Fruit fly (Drosophila melanogaster) whole organism, wandering third instar larva: ENCODE results near the gene ND-30.

Experiments used
- Abd-B ChIP-seq: fragments of >200 bp; optimal IDR thresholded peaks from 2 replicates; lab custom pipeline; 2017; ENCODE audit warnings: missing biosample characterization, missing genetic modification characterization
- CG32264 ChIP-seq: fragments of 200-800 bp; sonication (Bioruptor generic); optimal IDR thresholded peaks from 2 replicates; lab custom pipeline; 2016; ENCODE audit warnings: missing biosample characterization, missing genetic modification characterization
- CG9705 ChIP-seq: fragments of 200-800 bp; sonication (Bioruptor generic); optimal IDR thresholded peaks from 2 replicates; lab custom pipeline; 2018; ENCODE audit warnings: missing biosample characterization, mild to moderate bottlenecking, missing genetic modification characterization
- CrebA ChIP-seq: fragments of 200-800 bp; sonication (Bioruptor generic); optimal IDR thresholded peaks from 2 replicates; lab custom pipeline; 2016; ENCODE audit warnings: missing biosample characterization, mild to moderate bottlenecking, missing genetic modification characterization, borderline replicate concordance
- Dfd ChIP-seq: fragments of >200 bp; optimal IDR thresholded peaks from 2 replicates; lab custom pipeline; 2017; ENCODE audit warnings: missing biosample characterization, missing genetic modification characterization
- Dif ChIP-seq: fragments of 200-275, 200-300 bp; sonication (Bioruptor generic); optimal IDR thresholded peaks from 2 replicates; lab custom pipeline; 2018; ENCODE audit warnings: missing biosample characterization, missing genetic modification characterization; ENCODE audit not compliant: partially characterized antibody
- GATAd ChIP-seq: sonication (Bioruptor generic); optimal IDR thresholded peaks from 2 replicates; lab custom pipeline; 2016; ENCODE audit warnings: missing biosample characterization, missing genetic modification characterization
- HLH106 ChIP-seq: fragments of 200-800 bp; optimal IDR thresholded peaks from 3 replicates; lab custom pipeline; 2019; ENCODE audit warnings: missing biosample characterization, mild to moderate bottlenecking, missing genetic modification characterization, moderate library complexity
- Hnf4 ChIP-seq: fragments of 200-800 bp; sonication (Bioruptor generic); optimal IDR thresholded peaks from 2 replicates; lab custom pipeline; 2016; ENCODE audit warnings: missing biosample characterization, mild to moderate bottlenecking, missing genetic modification characterization
- Hr83 ChIP-seq: fragments of 200-300 bp; sonication (Bioruptor generic); optimal IDR thresholded peaks from 2 replicates; lab custom pipeline; 2016; ENCODE audit warnings: missing biosample characterization, mild to moderate bottlenecking, missing genetic modification characterization, moderate library complexity; ENCODE audit not compliant: poor library complexity, severe bottlenecking
- Jra ChIP-seq: sonication (Bioruptor generic); optimal IDR thresholded peaks from 2 replicates; lab custom pipeline; 2016; ENCODE audit warnings: missing biosample characterization, missing genetic modification characterization
- Mio ChIP-seq: sonication (Bioruptor generic); optimal IDR thresholded peaks from 2 replicates; lab custom pipeline; 2016; ENCODE audit warnings: missing biosample characterization, missing genetic modification characterization
- OdsH ChIP-seq: fragments of 200-800 bp; sonication (Bioruptor generic); optimal IDR thresholded peaks from 2 replicates; lab custom pipeline; 2016; ENCODE audit warnings: missing biosample characterization, mild to moderate bottlenecking, missing genetic modification characterization
- Rel ChIP-seq, 2 experiments: fragments of 200-800 bp; sonication (Bioruptor generic) in 1 of 2; optimal IDR thresholded peaks; 2 replicates in 1 of 2; 3 replicates in 1 of 2; lab custom pipeline; 2016 to 2019; ENCODE audit warnings: mild to moderate bottlenecking in 2 of 2, missing biosample characterization in 2 of 2, missing genetic modification characterization in 2 of 2, moderate library complexity in 1 of 2
- Sp1 ChIP-seq: fragments of 200-800 bp; sonication (Bioruptor generic); optimal IDR thresholded peaks from 3 replicates; lab custom pipeline; 2019; ENCODE audit warnings: missing biosample characterization, mild to moderate bottlenecking, missing genetic modification characterization, moderate library complexity
- Vsx2 ChIP-seq: fragments of 200-300, 225-300 bp; sonication (Bioruptor generic); optimal IDR thresholded peaks from 2 replicates; lab custom pipeline; 2018; ENCODE audit warnings: missing biosample characterization, missing genetic modification characterization; ENCODE audit not compliant: partially characterized antibody
- br ChIP-seq: fragments of 200-800 bp; sonication (Bioruptor generic); optimal IDR thresholded peaks from 2 replicates; lab custom pipeline; 2016; ENCODE audit warnings: missing biosample characterization, missing genetic modification characterization
- brk ChIP-seq: fragments of 200-800 bp; sonication (Bioruptor generic); optimal IDR thresholded peaks from 2 replicates; lab custom pipeline; 2016; ENCODE audit warnings: missing biosample characterization, mild to moderate bottlenecking, missing genetic modification characterization
- dl ChIP-seq, 2 experiments: fragments of 175-275, 200-275 bp in 1 of 2; fragments of 200-275 bp in 1 of 2; sonication (Bioruptor generic); optimal IDR thresholded peaks; lab custom pipeline; 2018; ENCODE audit warnings: mild to moderate bottlenecking in 2 of 2, missing biosample characterization in 2 of 2, missing genetic modification characterization in 2 of 2, moderate library complexity in 2 of 2; ENCODE audit not compliant: partially characterized antibody in 2 of 2, insufficient read depth in 1 of 2
- dmrt93B ChIP-seq: fragments of 200-800 bp; sonication (Bioruptor generic); optimal IDR thresholded peaks from 2 replicates; lab custom pipeline; 2018; ENCODE audit warnings: missing biosample characterization, mild to moderate bottlenecking, missing genetic modification characterization
- dsf ChIP-seq: sonication (Bioruptor generic); optimal IDR thresholded peaks from 2 replicates; lab custom pipeline; 2016; ENCODE audit warnings: missing biosample characterization, missing genetic modification characterization, borderline replicate concordance
- ey ChIP-seq: fragments of 200-800 bp; sonication (Bioruptor generic); optimal IDR thresholded peaks from 2 replicates; lab custom pipeline; 2016; ENCODE audit warnings: missing biosample characterization, missing genetic modification characterization
- foxo ChIP-seq, 2 experiments: fragments of 200-800 bp; sonication (Bioruptor generic); optimal IDR thresholded peaks; 2 replicates in 1 of 2; 3 replicates in 1 of 2; lab custom pipeline; 2016 to 2017; ENCODE audit warnings: missing biosample characterization in 2 of 2, missing genetic modification characterization in 2 of 2
- fru ChIP-seq: fragments of 200-800 bp; sonication (Bioruptor generic); optimal IDR thresholded peaks from 3 replicates; lab custom pipeline; 2016; ENCODE audit warnings: missing biosample characterization, mild to moderate bottlenecking, missing genetic modification characterization
- h ChIP-seq: fragments of 200-800 bp; sonication (Bioruptor generic); optimal IDR thresholded peaks from 3 replicates; lab custom pipeline; 2016; ENCODE audit warnings: missing biosample characterization, mild to moderate bottlenecking, missing genetic modification characterization
- jim ChIP-seq: fragments of 175-275, 200-325 bp; sonication (Bioruptor generic); optimal IDR thresholded peaks from 2 replicates; lab custom pipeline; 2016; ENCODE audit warnings: missing biosample characterization, mild to moderate bottlenecking, missing genetic modification characterization
- lola ChIP-seq: fragments of >200 bp; optimal IDR thresholded peaks from 2 replicates; lab custom pipeline; 2017; ENCODE audit warnings: missing biosample characterization, missing genetic modification characterization
- pan ChIP-seq: fragments of >200 bp; optimal IDR thresholded peaks from 2 replicates; lab custom pipeline; 2017
- psq ChIP-seq: fragments of 200-800 bp; sonication (Bioruptor generic); optimal IDR thresholded peaks from 3 replicates; lab custom pipeline; 2017; ENCODE audit warnings: missing biosample characterization, mild to moderate bottlenecking, missing genetic modification characterization, moderate library complexity
- rgr ChIP-seq: fragments of 200-800 bp; sonication (Bioruptor generic); optimal IDR thresholded peaks from 3 replicates; lab custom pipeline; 2016; ENCODE audit warnings: missing biosample characterization, mild to moderate bottlenecking, missing genetic modification characterization
- sage ChIP-seq: fragments of 200-800 bp; sonication (Bioruptor generic); optimal IDR thresholded peaks from 2 replicates; lab custom pipeline; 2016; ENCODE audit warnings: missing biosample characterization, mild to moderate bottlenecking, missing genetic modification characterization
- sv ChIP-seq: fragments of 200-800 bp; sonication (Bioruptor generic); optimal IDR thresholded peaks from 3 replicates; lab custom pipeline; 2016; ENCODE audit warnings: missing biosample characterization, missing genetic modification characterization
- tai ChIP-seq: sonication (Bioruptor generic); optimal IDR thresholded peaks from 2 replicates; lab custom pipeline; 2016; ENCODE audit warnings: missing biosample characterization, missing genetic modification characterization
- usp ChIP-seq: fragments of >200 bp; optimal IDR thresholded peaks from 2 replicates; lab custom pipeline; 2017; ENCODE audit warnings: missing biosample characterization, missing genetic modification characterization

Gene ND-30

dm6 chr3L:3127544-3127943, 31.8 kb downstream of the ND-30 start, which contains the start of gene promL:
TSS of gene promL (minus strand) at chr3L:3127724.
- no peak for TF ChIP-seq tai (GFP tag; lab: Kevin White, UChicago)
- peak; percentile 64 for TF ChIP-seq fru (GFP tag; lab: Kevin White, UChicago)
- TF ChIP-seq jim (GFP tag; lab: Kevin White, UChicago), result no peak
- peak; percentile 1 for TF ChIP-seq psq (GFP tag; lab: Kevin White, UChicago)
- peak; percentile 56 for TF ChIP-seq br (GFP tag; lab: Kevin White, UChicago)
- no peak for TF ChIP-seq Mio (GFP tag; lab: Kevin White, UChicago)
- TF ChIP-seq h (GFP tag; lab: Kevin White, UChicago), result peak; percentile 58
- TF ChIP-seq HLH106 (tag; lab: Kevin White, UChicago), result peak; percentile 49
- peak; percentile 43 for TF ChIP-seq CG9705 (GFP tag; lab: Kevin White, UChicago)
- TF ChIP-seq ey, result peak; percentile 21
- peak; percentile 63 for TF ChIP-seq Sp1 (GFP tag; lab: Kevin White, UChicago)
- peak; percentile 62 for TF ChIP-seq rgr (GFP tag; lab: Kevin White, UChicago)
- peak in 1 of 2 experiments; percentile 10 for TF ChIP-seq dl (GFP tag; optimal IDR thresholded peaks at IDR 0.05; lab: Kevin White, UChicago; ENCODE audit: insufficient read depth in 1 of 2, partially characterized antibody in 2 of 2)
- peak; percentile 1 for TF ChIP-seq dmrt93B (GFP tag; lab: Kevin White, UChicago)
- no peak for TF ChIP-seq Rel (GFP tag; optimal IDR thresholded peaks at IDR 0.05; lab: Kevin White, UChicago)
- TF ChIP-seq Rel (tag; optimal IDR thresholded peaks at IDR 0.05; lab: Kevin White, UChicago), result peak; percentile 98
- TF ChIP-seq Hnf4 (GFP tag; lab: Kevin White, UChicago), result no peak
- TF ChIP-seq CG32264, result no peak
- TF ChIP-seq foxo (GFP tag; optimal IDR thresholded peaks at IDR 0.05; lab: Kevin White, UChicago), result peak in 1 of 2 experiments; percentile 41
- peak; percentile 14 for TF ChIP-seq sv
- peak; percentile 69 for TF ChIP-seq brk
- TF ChIP-seq OdsH (GFP tag; lab: Kevin White, UChicago), result peak; percentile 32
- peak; percentile 64 for TF ChIP-seq Hr83

- TF ChIP-seq brk (no peak), Vsx2 (GFP tag; lab: Kevin White, UChicago) (no peak), CG32264 (no peak), Dif (GFP tag; lab: Kevin White, UChicago) (no peak), lola (no peak), Hr83 (no peak), jim (GFP tag; lab: Kevin White, UChicago) (no peak), dl (GFP tag; optimal IDR thresholded peaks at IDR 0.05; lab: Kevin White, UChicago; ENCODE audit: insufficient read depth in 1 of 2, partially characterized antibody in 2 of 2) (no peak), pan (no peak), usp (GFP tag; lab: Kevin White, UChicago) (no peak), fru (GFP tag; lab: Kevin White, UChicago) (no peak), sv (no peak), dsf (GFP tag; lab: Kevin White, UChicago) (no peak), CrebA (no peak), Abd-B (GFP tag; lab: Kevin White, UChicago) (no peak), Sp1 (GFP tag; lab: Kevin White, UChicago) (no peak), Jra (no peak), CG9705 (GFP tag; lab: Kevin White, UChicago) (no peak)
Observed at dm6 chr3L:3126478-3126877, 32.9 kb downstream of the ND-30 start.

dm6 chr3L:3125649-3126130, 33.7 kb downstream of the ND-30 start:
- TF ChIP-seq sage (GFP tag; lab: Kevin White, UChicago) (no peak), ey (peak; percentile 5), foxo (GFP tag; optimal IDR thresholded peaks at IDR 0.05; lab: Kevin White, UChicago) (no peak), Dfd (GFP tag; lab: Kevin White, UChicago) (no peak), fru (GFP tag; lab: Kevin White, UChicago) (no peak), CrebA (no peak), Hr83 (no peak), Hnf4 (GFP tag; lab: Kevin White, UChicago) (no peak), brk (no peak), Jra (no peak), jim (GFP tag; lab: Kevin White, UChicago) (no peak), psq (GFP tag; lab: Kevin White, UChicago) (peak; percentile 25), GATAd (GFP tag; lab: Kevin White, UChicago) (no peak), pan (no peak), CG9705 (GFP tag; lab: Kevin White, UChicago) (no peak), CG32264 (no peak)
- TF ChIP-seq, all 38 proteins: peak for 2
